Worm (Caenorhabditis elegans) whole organism, L2 larva: ENCODE results near the gene T01C3.2.

Experiments
- C34F6.9 ChIP-seq: fragments of 150-350 bp; optimal IDR thresholded peaks from 2 replicates; lab custom pipeline; 2014; ENCODE audit warnings: missing biosample characterization, missing genetic modification characterization
- F13H6.1 ChIP-seq: sonication (generic microtip); optimal IDR thresholded peaks from 2 replicates; lab custom pipeline; 2016; ENCODE audit warnings: missing genetic modification characterization, missing compliant biosample characterization
- R02D3.7 ChIP-seq: fragments of 150-350 bp; optimal IDR thresholded peaks from 2 replicates; lab custom pipeline; 2014; ENCODE audit warnings: missing biosample characterization, missing genetic modification characterization
- Y55F3AM.14 ChIP-seq: fragments of 200-800 bp; sonication (Bioruptor generic); optimal IDR thresholded peaks from 2 replicates; lab custom pipeline; 2018; ENCODE audit warnings: mild to moderate bottlenecking, missing genetic modification characterization, missing compliant biosample characterization
- ZK546.5 ChIP-seq: sonication (generic microtip); optimal IDR thresholded peaks from 2 replicates; lab custom pipeline; 2017; ENCODE audit warnings: missing biosample characterization, missing genetic modification characterization
- alr-1 ChIP-seq: fragments of 150-350 bp; optimal IDR thresholded peaks from 2 replicates; lab custom pipeline; 2014; ENCODE audit warnings: missing biosample characterization, missing genetic modification characterization
- aly-2 ChIP-seq: fragments of 150-350 bp; optimal IDR thresholded peaks from 2 replicates; lab custom pipeline; 2014; ENCODE audit warnings: missing biosample characterization, missing genetic modification characterization
- ama-1 ChIP-seq: fragments of 150-350 bp; optimal IDR thresholded peaks from 2 replicates; lab custom pipeline; 2018; ENCODE audit warnings: inconsistent platforms
- blmp-1 ChIP-seq: sonication (generic microtip); optimal IDR thresholded peaks from 2 replicates; lab custom pipeline; 2017; ENCODE audit warnings: missing genetic modification characterization, mild to moderate bottlenecking, missing compliant biosample characterization, antibody characterized with exemption, moderate library complexity; ENCODE audit not compliant: insufficient read depth
- ceh-16 ChIP-seq: fragments of 150-350 bp; optimal IDR thresholded peaks from 2 replicates; lab custom pipeline; 2014; ENCODE audit warnings: missing biosample characterization, missing genetic modification characterization
- ceh-82 ChIP-seq: fragments of 150-350 bp; optimal IDR thresholded peaks from 2 replicates; lab custom pipeline; 2014; ENCODE audit warnings: missing biosample characterization, missing genetic modification characterization
- crh-2 ChIP-seq: sonication (generic microtip); optimal IDR thresholded peaks from 2 replicates; lab custom pipeline; 2017; ENCODE audit warnings: missing biosample characterization, missing genetic modification characterization
- dmd-4 ChIP-seq: sonication (generic microtip); optimal IDR thresholded peaks from 2 replicates; lab custom pipeline; 2017; ENCODE audit warnings: missing biosample characterization, missing genetic modification characterization
- fos-1 ChIP-seq: fragments of 150-350 bp; optimal IDR thresholded peaks from 2 replicates; lab custom pipeline; 2014; ENCODE audit warnings: missing biosample characterization, missing genetic modification characterization
- lin-11 ChIP-seq: fragments of 150-350 bp; sonication (generic microtip); optimal IDR thresholded peaks from 2 replicates; lab custom pipeline; 2014; ENCODE audit warnings: missing biosample characterization, missing genetic modification characterization, inconsistent platforms, mixed read lengths
- lin-13 ChIP-seq: fragments of 150-350 bp; optimal IDR thresholded peaks from 2 replicates; lab custom pipeline; 2014; ENCODE audit warnings: missing biosample characterization, missing genetic modification reagents, missing genetic modification characterization
- lin-39 ChIP-seq: fragments of 150-350 bp; optimal IDR thresholded peaks from 2 replicates; lab custom pipeline; 2014; ENCODE audit warnings: missing biosample characterization, missing genetic modification reagents, missing genetic modification characterization
- lsy-2 ChIP-seq, 2 experiments: fragments of 150-350 bp in 1 of 2; sonication (generic microtip) in 1 of 2; optimal IDR thresholded peaks; 2 replicates each; lab custom pipeline; 2014 to 2017; ENCODE audit warnings: missing biosample characterization in 2 of 2, missing genetic modification characterization in 2 of 2
- mab-5 ChIP-seq: fragments of 150-350 bp; optimal IDR thresholded peaks from 2 replicates; lab custom pipeline; 2014; ENCODE audit warnings: missing biosample characterization, missing genetic modification characterization
- nhr-10 ChIP-seq: sonication (generic microtip); optimal IDR thresholded peaks from 2 replicates; lab custom pipeline; 2017; ENCODE audit warnings: missing biosample characterization, missing genetic modification characterization
- nhr-12 ChIP-seq: fragments of 150-350 bp; optimal IDR thresholded peaks from 2 replicates; lab custom pipeline; 2014; ENCODE audit warnings: missing biosample characterization, missing genetic modification characterization
- nhr-129 ChIP-seq: fragments of 150-350 bp; optimal IDR thresholded peaks from 2 replicates; lab custom pipeline; 2014; ENCODE audit warnings: missing biosample characterization, missing genetic modification characterization
- nhr-23 ChIP-seq: fragments of 150-350 bp; optimal IDR thresholded peaks from 2 replicates; lab custom pipeline; 2014; ENCODE audit warnings: missing biosample characterization, missing genetic modification reagents, missing genetic modification characterization
- nhr-237 ChIP-seq: fragments of 150-350 bp; optimal IDR thresholded peaks from 2 replicates; lab custom pipeline; 2014; ENCODE audit warnings: missing biosample characterization, missing genetic modification characterization
- nhr-25 ChIP-seq: fragments of 150-350 bp; sonication (generic microtip); optimal IDR thresholded peaks from 3 replicates; lab custom pipeline; 2014; ENCODE audit warnings: missing biosample characterization, missing genetic modification characterization
- nhr-6 ChIP-seq: fragments of 150-350 bp; optimal IDR thresholded peaks from 2 replicates; lab custom pipeline; 2014; ENCODE audit warnings: missing biosample characterization, missing genetic modification characterization
- nhr-77 ChIP-seq: fragments of 150-350 bp; optimal IDR thresholded peaks from 2 replicates; lab custom pipeline; 2014; ENCODE audit warnings: missing biosample characterization, missing genetic modification characterization
- peb-1 ChIP-seq: fragments of 150-350 bp; optimal IDR thresholded peaks from 2 replicates; lab custom pipeline; 2014; ENCODE audit warnings: missing biosample characterization, missing genetic modification characterization
- skn-1 ChIP-seq: sonication (generic microtip); optimal IDR thresholded peaks from 2 replicates; lab custom pipeline; 2017; ENCODE audit warnings: missing biosample characterization, missing genetic modification characterization
- sma-9 ChIP-seq, 2 experiments: fragments of 150-350 bp in 1 of 2; sonication (generic microtip) in 1 of 2; optimal IDR thresholded peaks; 2 replicates each; lab custom pipeline; 2014 to 2016; ENCODE audit warnings: missing genetic modification characterization in 2 of 2, mild to moderate bottlenecking in 1 of 2, missing biosample characterization in 1 of 2, missing compliant biosample characterization in 1 of 2, missing genetic modification reagents in 1 of 2, moderate library complexity in 1 of 2
- snpc-4 ChIP-seq: fragments of 150-350 bp; optimal IDR thresholded peaks from 2 replicates; lab custom pipeline; 2014; ENCODE audit warnings: missing biosample characterization, missing genetic modification characterization
- unc-39 ChIP-seq: fragments of 150-350 bp; optimal IDR thresholded peaks from 2 replicates; lab custom pipeline; 2014; ENCODE audit warnings: missing biosample characterization, missing genetic modification characterization
- unc-55 ChIP-seq: fragments of 150-350 bp; sonication (generic microtip); optimal IDR thresholded peaks from 3 replicates; lab custom pipeline; 2014; ENCODE audit warnings: missing biosample characterization, missing genetic modification reagents, missing genetic modification characterization
- unc-62 ChIP-seq: fragments of 150-350 bp; optimal IDR thresholded peaks from 2 replicates; lab custom pipeline; 2014; ENCODE audit warnings: missing biosample characterization, missing genetic modification reagents, missing genetic modification characterization
- zag-1 ChIP-seq: fragments of 150-350 bp; optimal IDR thresholded peaks from 2 replicates; lab custom pipeline; 2014; ENCODE audit warnings: missing biosample characterization, missing genetic modification characterization
- ztf-1 ChIP-seq: fragments of 200-800 bp; sonication (Bioruptor generic); conservative IDR thresholded peaks from 2 replicates; pipeline ENCODE4 v1.3.6; 2022; ENCODE audit warnings: missing genetic modification characterization, missing compliant biosample characterization
- ztf-11 ChIP-seq: sonication (generic microtip); optimal IDR thresholded peaks from 2 replicates; lab custom pipeline; 2017; ENCODE audit warnings: missing biosample characterization, missing genetic modification characterization

T01C3.2 gene

ce11 chrV:15002184-15002690 lies 11.3 kb downstream of the T01C3.2 start, which contains the start of the genes fib-1 and mut-15 (continued):
- TF ChIP-seq F13H6.1 (tag; lab: Kevin White, UChicago) (peak; percentile 92), lin-11 (tag; lab: Kevin White, UChicago) (peak; percentile 86), mab-5 (tag; lab: Kevin White, UChicago) (peak; percentile 90), unc-39 (tag; lab: Kevin White, UChicago) (no peak), C34F6.9 (tag; lab: Kevin White, UChicago) (peak; percentile 93), nhr-10 (tag; lab: Kevin White, UChicago) (no peak), unc-55 (GFP tag; lab: Kevin White, UChicago) (peak; percentile 93), zag-1 (peak; percentile 83), ztf-1 (GFP tag; lab: Robert Waterston, UW) (no peak), fos-1 (peak; percentile 69), ceh-16 (tag; lab: Kevin White, UChicago) (peak; percentile 38), unc-62 (GFP tag; lab: Kevin White, UChicago) (no peak), sma-9 (GFP tag; optimal IDR thresholded peaks at IDR 0.05; lab: Kevin White, UChicago) (peak; percentile 93), sma-9 (tag; optimal IDR thresholded peaks at IDR 0.05; lab: Kevin White, UChicago) (no peak), ZK546.5 (tag; lab: Kevin White, UChicago) (peak; percentile 45), lin-39 (no peak), nhr-6 (tag; lab: Kevin White, UChicago) (no peak), snpc-4 (tag; lab: Kevin White, UChicago) (peak; percentile 83), ama-1 (lab: Kevin White, UChicago) (no peak), ztf-11 (tag; lab: Kevin White, UChicago) (no peak), peb-1 (tag; lab: Kevin White, UChicago) (no peak)
- TF ChIP-seq, all 48 proteins: peak for 29

ce11 chrV:15004800-15005199 lies 13.8 kb downstream of the T01C3.2 start, which contains the start of gene hrde-2:
TSS of gene hrde-2 (plus strand) at chrV:15005100.
- TF ChIP-seq nhr-12 (tag; lab: Kevin White, UChicago) (no peak), ceh-82 (no peak), dmd-4 (tag; lab: Kevin White, UChicago) (no peak), lsy-2 (tag; optimal IDR thresholded peaks at IDR 0.05; lab: Kevin White, UChicago) (no peak), nhr-237 (tag; lab: Kevin White, UChicago) (no peak), fos-1 (no peak), alr-1 (tag; lab: Kevin White, UChicago) (no peak), lin-11 (tag; lab: Kevin White, UChicago) (no peak), crh-2 (tag; lab: Kevin White, UChicago) (no peak), nhr-25 (tag; lab: Kevin White, UChicago) (no peak), aly-2 (no peak), snpc-4 (tag; lab: Kevin White, UChicago) (no peak), nhr-23 (no peak), nhr-77 (tag; lab: Kevin White, UChicago) (no peak), skn-1 (tag; lab: Kevin White, UChicago) (no peak), ztf-1 (GFP tag; lab: Robert Waterston, UW) (no peak), lin-39 (no peak), Y55F3AM.14 (GFP tag; lab: Kevin White, UChicago) (no peak)
- TF ChIP-seq, all 48 proteins: peak for 0

ce11 chrV:15011560-15011959 lies 20.6 kb downstream of the T01C3.2 start, which contains the start of gene nmr-2:
TSS of gene nmr-2 (minus strand) at chrV:15011660.
- TF ChIP-seq nhr-6 (tag; lab: Kevin White, UChicago), result no peak
- TF ChIP-seq sma-9 (GFP tag; optimal IDR thresholded peaks at IDR 0.05; lab: Kevin White, UChicago), result no peak
- no peak for TF ChIP-seq sma-9 (tag; optimal IDR thresholded peaks at IDR 0.05; lab: Kevin White, UChicago)

DNA sequence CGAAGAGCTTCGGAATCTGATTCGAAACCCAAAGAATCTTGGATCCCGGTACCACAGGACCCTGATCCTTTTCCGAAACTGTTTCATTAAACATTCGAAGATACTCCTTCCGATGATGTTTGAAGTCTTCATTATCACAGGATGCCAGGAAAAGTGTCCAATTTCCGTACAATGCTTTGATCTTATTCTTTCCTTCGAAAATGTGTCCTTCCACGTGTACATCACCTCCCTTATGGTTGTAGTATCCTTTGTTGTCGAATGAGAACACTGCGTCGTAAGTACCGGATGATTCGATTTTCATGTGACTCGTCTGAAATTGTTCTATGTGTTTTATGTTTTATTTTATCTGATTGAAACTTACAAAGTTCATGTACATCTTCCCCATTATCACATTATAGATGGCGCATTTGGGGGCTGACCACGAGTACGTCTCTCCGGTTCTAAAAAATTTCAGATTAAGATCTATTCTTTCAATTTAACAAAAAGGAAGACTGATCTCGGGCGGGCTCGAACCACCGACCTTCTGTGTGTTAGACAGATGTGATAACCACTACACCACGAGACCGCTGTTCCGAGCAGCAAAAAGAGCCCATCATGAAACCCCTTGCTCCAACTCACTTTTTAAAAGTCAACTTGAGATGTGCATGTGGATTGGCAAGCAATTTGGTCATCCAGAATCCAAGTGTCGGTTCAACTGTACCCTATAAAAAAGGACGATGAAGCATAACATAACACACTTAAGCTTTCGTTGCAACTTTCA lies 21.8 kb downstream of the T01C3.2 start:
- TF ChIP-seq unc-55 (GFP tag; lab: Kevin White, UChicago) (peak; percentile 8), Y55F3AM.14 (GFP tag; lab: Kevin White, UChicago) (no peak), ZK546.5 (tag; lab: Kevin White, UChicago) (no peak), lin-13 (no peak), nhr-25 (tag; lab: Kevin White, UChicago) (peak; percentile 18), F13H6.1 (tag; lab: Kevin White, UChicago) (peak; percentile 24), ama-1 (lab: Kevin White, UChicago) (peak; percentile 8), R02D3.7 (tag; lab: Kevin White, UChicago) (no peak), unc-39 (tag; lab: Kevin White, UChicago) (no peak), sma-9 (GFP tag; optimal IDR thresholded peaks at IDR 0.05; lab: Kevin White, UChicago) (peak; percentile 27), sma-9 (tag; optimal IDR thresholded peaks at IDR 0.05; lab: Kevin White, UChicago) (no peak), unc-62 (GFP tag; lab: Kevin White, UChicago) (no peak), nhr-129 (tag; lab: Kevin White, UChicago) (peak; percentile 50), lin-11 (tag; lab: Kevin White, UChicago) (peak; percentile 7), blmp-1 (peak; percentile 6)
